Worm (Caenorhabditis elegans) whole organism, L1 larva: Measurements from ENCODE around the gene Y42H9AR.1.
A peak's percentile ranks its signal among the peaks of the same experiment; 100 is the strongest.

Experiments used
- C34B4.2 ChIP-seq: sonication (generic microtip); optimal IDR thresholded peaks from 2 replicates; lab custom pipeline; 2017; ENCODE audit warnings: mild to moderate bottlenecking, missing genetic modification characterization, missing compliant biosample characterization
- aly-2 ChIP-seq: fragments of 150-350 bp; optimal IDR thresholded peaks from 2 replicates; lab custom pipeline; 2014; ENCODE audit warnings: missing biosample characterization, missing genetic modification characterization
- blmp-1 ChIP-seq: fragments of 150-350 bp; optimal IDR thresholded peaks from 2 replicates; lab custom pipeline; 2014; ENCODE audit warnings: missing biosample characterization, missing genetic modification characterization
- ceh-90 ChIP-seq: sonication (generic microtip); optimal IDR thresholded peaks from 2 replicates; lab custom pipeline; 2016; ENCODE audit warnings: missing genetic modification characterization, missing compliant biosample characterization
- ces-1 ChIP-seq: fragments of 150-350 bp; optimal IDR thresholded peaks from 2 replicates; lab custom pipeline; 2014; ENCODE audit warnings: missing biosample characterization, missing genetic modification reagents, missing genetic modification characterization
- dsc-1 ChIP-seq: sonication (generic microtip); optimal IDR thresholded peaks from 2 replicates; lab custom pipeline; 2016; ENCODE audit warnings: mild to moderate bottlenecking, missing genetic modification characterization, missing compliant biosample characterization
- efl-1 ChIP-seq, 4 experiments: fragments of 150-350 bp; optimal IDR thresholded peaks in 3 of 4; peaks in 1 of 4; 1 replicate in 1 of 4; 2 replicates in 3 of 4; lab custom pipeline; 2014; ENCODE audit warnings: missing biosample characterization in 2 of 4, missing genetic modification characterization in 2 of 4, missing genetic modification reagents in 2 of 4
- egl-27 ChIP-seq, 2 experiments: fragments of 150-350 bp in 1 of 2; sonication (generic microtip); optimal IDR thresholded peaks; 3 replicates each; lab custom pipeline; 2017 to 2018; ENCODE audit warnings: missing biosample characterization in 2 of 2, missing genetic modification characterization in 2 of 2, missing genetic modification reagents in 2 of 2
- elt-2 ChIP-seq: sonication (generic microtip); optimal IDR thresholded peaks from 2 replicates; lab custom pipeline; 2016; ENCODE audit warnings: missing genetic modification characterization, mild to moderate bottlenecking, inconsistent platforms, missing compliant biosample characterization, missing genetic modification reagents
- elt-3 ChIP-seq, 6 experiments: fragments of 150-350 bp in 1 of 6; sonication (generic microtip); optimal IDR thresholded peaks; 2 replicates each; lab custom pipeline; 2017 to 2018; ENCODE audit warnings: missing biosample characterization in 6 of 6, missing genetic modification characterization in 6 of 6, inconsistent platforms in 1 of 6
- fkh-8 ChIP-seq: sonication (generic microtip); optimal IDR thresholded peaks from 2 replicates; lab custom pipeline; 2016; ENCODE audit warnings: mild to moderate bottlenecking, missing genetic modification characterization, missing compliant biosample characterization
- lin-14 ChIP-seq: fragments of 200-800 bp; sonication (Bioruptor generic); optimal IDR thresholded peaks from 2 replicates; lab custom pipeline; 2018; ENCODE audit warnings: mild to moderate bottlenecking, missing genetic modification characterization, moderate library complexity, missing compliant biosample characterization
- lin-35 ChIP-seq, 2 experiments: fragments of 150-350 bp; optimal IDR thresholded peaks; 2 replicates each; lab custom pipeline; 2014; ENCODE audit warnings: missing biosample characterization in 2 of 2, missing genetic modification characterization in 2 of 2, missing genetic modification reagents in 2 of 2
- lir-3 ChIP-seq: sonication (generic microtip); optimal IDR thresholded peaks from 2 replicates; lab custom pipeline; 2016; ENCODE audit warnings: mild to moderate bottlenecking, missing genetic modification characterization, moderate library complexity, missing compliant biosample characterization; ENCODE audit not compliant: poor library complexity
- mab-9 ChIP-seq: fragments of 200-800 bp; sonication (Bioruptor generic); IDR thresholded peaks from 2 replicates; pipeline ENCODE4 v1.3.6; 2022; ENCODE audit warnings: missing genetic modification reagents, missing genetic modification characterization, missing compliant biosample characterization
- mef-2 ChIP-seq: fragments of 150-350 bp; optimal IDR thresholded peaks from 2 replicates; lab custom pipeline; 2014; ENCODE audit warnings: missing biosample characterization, missing genetic modification characterization
- nhr-20 ChIP-seq: sonication (generic microtip); optimal IDR thresholded peaks from 2 replicates; lab custom pipeline; 2016; ENCODE audit warnings: mild to moderate bottlenecking, missing genetic modification characterization, missing compliant biosample characterization
- nhr-28 ChIP-seq: fragments of 150-350 bp; optimal IDR thresholded peaks from 2 replicates; lab custom pipeline; 2014; ENCODE audit warnings: missing biosample characterization, missing genetic modification characterization
- nhr-47 ChIP-seq: sonication (generic microtip); optimal IDR thresholded peaks from 2 replicates; lab custom pipeline; 2016; ENCODE audit warnings: mild to moderate bottlenecking, missing genetic modification characterization, moderate library complexity, missing compliant biosample characterization
- nhr-71 ChIP-seq: sonication (generic microtip); optimal IDR thresholded peaks from 2 replicates; lab custom pipeline; 2016; ENCODE audit warnings: mild to moderate bottlenecking, missing genetic modification characterization, moderate library complexity, missing compliant biosample characterization
- nhr-85 ChIP-seq: sonication (generic microtip); peaks from one replicate; lab custom pipeline; 2016; ENCODE audit warnings: missing genetic modification characterization, inconsistent platforms, missing compliant biosample characterization
- nhr-90 ChIP-seq: sonication (generic microtip); optimal IDR thresholded peaks from 2 replicates; lab custom pipeline; 2016; ENCODE audit warnings: mild to moderate bottlenecking, missing genetic modification characterization, missing compliant biosample characterization; ENCODE audit not compliant: poor library complexity
- pag-3 ChIP-seq: sonication (generic microtip); optimal IDR thresholded peaks from 2 replicates; lab custom pipeline; 2017; ENCODE audit warnings: missing genetic modification characterization, mild to moderate bottlenecking, missing compliant biosample characterization, antibody characterized with exemption, borderline replicate concordance; ENCODE audit not compliant: insufficient read depth
- pax-3 ChIP-seq: fragments of 200-800 bp; sonication (Bioruptor generic); optimal IDR thresholded peaks from 2 replicates; lab custom pipeline; 2018; ENCODE audit warnings: mild to moderate bottlenecking, missing genetic modification characterization, moderate library complexity, missing compliant biosample characterization
- pqm-1 ChIP-seq: sonication (generic microtip); optimal IDR thresholded peaks from 3 replicates; lab custom pipeline; 2017; ENCODE audit warnings: missing biosample characterization, missing genetic modification characterization
- snu-23 ChIP-seq: sonication (generic microtip); optimal IDR thresholded peaks from 2 replicates; lab custom pipeline; 2016; ENCODE audit warnings: missing genetic modification characterization, missing compliant biosample characterization
- sox-4 ChIP-seq: sonication (generic microtip); optimal IDR thresholded peaks from 2 replicates; lab custom pipeline; 2016; ENCODE audit warnings: missing genetic modification characterization, missing compliant biosample characterization
- sptf-1 ChIP-seq: fragments of 150-350 bp; optimal IDR thresholded peaks from 2 replicates; lab custom pipeline; 2014; ENCODE audit warnings: missing biosample characterization, missing genetic modification characterization
- tbx-2 ChIP-seq: sonication (generic microtip); optimal IDR thresholded peaks from 2 replicates; lab custom pipeline; 2016; ENCODE audit warnings: missing genetic modification characterization, missing compliant biosample characterization
- tlp-1 ChIP-seq: fragments of 150-350 bp; optimal IDR thresholded peaks from 2 replicates; lab custom pipeline; 2014; ENCODE audit warnings: missing biosample characterization, missing genetic modification characterization
- unc-62 ChIP-seq: fragments of 150-350 bp; optimal IDR thresholded peaks from 2 replicates; lab custom pipeline; 2014; ENCODE audit warnings: missing biosample characterization, missing genetic modification reagents, missing genetic modification characterization
- unc-98 ChIP-seq: fragments of 200-800 bp; sonication (Bioruptor generic); IDR thresholded peaks from 2 replicates; pipeline ENCODE4 v1.3.6; 2022; ENCODE audit warnings: missing genetic modification characterization, missing compliant biosample characterization
- ztf-11 ChIP-seq, 2 experiments: sonication (generic microtip); optimal IDR thresholded peaks; 2 replicates each; lab custom pipeline; 2016 to 2017; ENCODE audit warnings: missing genetic modification characterization in 2 of 2, missing biosample characterization in 1 of 2, missing compliant biosample characterization in 1 of 2

Y42H9AR.1 gene

DNA sequence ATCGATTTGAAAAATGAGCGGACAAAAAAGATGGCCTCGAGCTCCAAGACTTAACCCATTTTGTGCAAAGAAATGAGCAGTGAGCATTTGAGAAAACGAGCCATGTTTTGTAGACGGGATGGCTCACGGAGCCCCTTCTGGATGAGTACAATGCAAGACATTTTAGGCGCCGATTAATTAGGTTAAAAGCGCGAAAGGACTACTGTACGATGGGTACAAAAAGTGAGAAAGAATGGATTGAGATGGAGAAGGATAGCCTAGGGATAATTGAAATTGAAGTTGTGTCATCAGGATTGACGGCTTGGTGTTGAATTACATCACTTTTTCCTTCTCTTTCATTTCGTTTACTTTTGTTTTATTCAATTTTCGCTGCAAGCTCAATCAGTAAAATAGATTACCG is 32.4 kb upstream of the Y42H9AR.1 start:
- TF ChIP-seq lin-14 (GFP tag; lab: Kevin White, UChicago) (peak; percentile 32), nhr-28 (tag; lab: Kevin White, UChicago) (no peak), fkh-8 (tag; lab: Kevin White, UChicago) (no peak)

ce11 chrIV:8086552-8086951 is 26.6 kb upstream of the Y42H9AR.1 start, which contains the start of gene nsy-7:
nsy-7 (minus strand) TSS chrIV:8086652.
- no peak for TF ChIP-seq egl-27 (tag; optimal IDR thresholded peaks at IDR 0.05; lab: Kevin White, UChicago)
- no peak for TF ChIP-seq tlp-1 (tag; lab: Kevin White, UChicago)
- TF ChIP-seq ztf-11 (tag; optimal IDR thresholded peaks at IDR 0.05; lab: Kevin White, UChicago), result no peak
- no peak for TF ChIP-seq lin-14 (GFP tag; lab: Kevin White, UChicago)
- TF ChIP-seq C34B4.2 (tag; lab: Kevin White, UChicago), result no peak
- no peak for TF ChIP-seq snu-23
- no peak for TF ChIP-seq pqm-1 (tag; lab: Kevin White, UChicago)
- TF ChIP-seq lin-35 (GFP tag; optimal IDR thresholded peaks at IDR 0.05; lab: Kevin White, UChicago), result no peak
- no peak for TF ChIP-seq pax-3 (tag; lab: Kevin White, UChicago)
- TF ChIP-seq sptf-1 (tag; lab: Kevin White, UChicago), result no peak
- TF ChIP-seq dsc-1 (tag; lab: Kevin White, UChicago), result no peak
- no peak for TF ChIP-seq tbx-2 (tag; lab: Kevin White, UChicago)
- TF ChIP-seq pag-3, result no peak
- no peak for TF ChIP-seq nhr-90 (tag; lab: Kevin White, UChicago)
- TF ChIP-seq nhr-20 (tag; lab: Kevin White, UChicago), result no peak

- no peak for TF ChIP-seq snu-23
- peak; percentile 54 for TF ChIP-seq nhr-85 (tag; lab: Kevin White, UChicago)
- peak; percentile 15 for TF ChIP-seq lin-14 (GFP tag; lab: Kevin White, UChicago)
Measured at ce11 chrIV:8091539-8091938, 21.7 kb upstream of the Y42H9AR.1 start.

- TF ChIP-seq mab-9 (GFP tag; lab: Robert Waterston, UW), result no peak
- TF ChIP-seq blmp-1, result peak; percentile 60
Measured at ce11 chrIV:8096375-8096774, 16.8 kb upstream of the Y42H9AR.1 start.

DNA sequence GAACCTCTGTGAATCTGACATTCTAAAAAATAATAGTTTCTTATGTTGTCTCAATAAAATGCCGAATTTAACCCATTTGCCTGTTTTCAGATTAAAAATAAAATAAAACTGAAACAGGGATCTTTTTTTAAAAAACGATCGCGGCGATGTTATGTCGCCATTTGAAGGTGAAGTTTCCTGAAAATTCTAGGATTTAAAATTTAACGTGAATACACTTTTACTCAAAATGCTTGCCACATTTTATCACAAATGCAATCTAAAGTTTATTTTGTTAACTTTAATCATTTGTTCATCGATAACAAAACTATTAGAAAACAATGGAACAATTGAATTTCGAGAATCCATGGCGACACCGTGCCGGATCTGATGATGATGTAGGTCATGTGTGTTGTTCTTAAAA is 13.6 kb upstream of the Y42H9AR.1 start, which contains the start of gene Y42H9AR.2:
TSS of gene Y42H9AR.2 (plus strand) at position 301 of the 400 bp plus-strand sequence.
- no peak for TF ChIP-seq efl-1 (optimal IDR thresholded peaks at IDR 0.05; lab: Kevin White, UChicago)
- TF ChIP-seq efl-1 (GFP tag; optimal IDR thresholded peaks at IDR 0.05 in 1 of 2; lab: Kevin White, UChicago), result no peak
- no peak for TF ChIP-seq unc-62

DNA sequence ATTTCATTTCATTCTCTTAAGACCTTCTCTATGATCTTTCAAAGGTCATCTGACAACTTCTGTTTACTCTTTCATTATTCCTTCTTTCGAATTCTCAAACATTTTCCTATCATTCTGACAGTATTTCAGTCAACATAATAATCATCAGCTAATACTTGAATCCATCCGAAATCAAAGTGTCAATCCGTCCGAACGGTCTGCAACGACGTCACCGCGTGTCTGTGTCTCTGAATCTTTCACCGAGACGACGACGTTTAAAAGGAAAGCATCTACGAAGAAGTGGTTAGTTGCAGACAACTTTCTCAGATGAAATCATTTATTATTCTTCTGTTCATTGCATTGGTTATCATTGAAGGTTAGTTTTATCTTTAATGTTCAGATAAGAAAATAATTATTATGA is 11.0 kb upstream of the Y42H9AR.1 start, which contains the start of gene Y42H9AR.5:
TSS of gene Y42H9AR.5 (plus strand) at position 301 of the 400 bp plus-strand sequence.
- no peak for TF ChIP-seq mef-2 (tag; lab: Kevin White, UChicago)
- TF ChIP-seq nhr-47 (tag; lab: Kevin White, UChicago), result no peak
- TF ChIP-seq unc-98 (GFP tag; lab: Robert Waterston, UW), result no peak
- TF ChIP-seq lir-3 (tag; lab: Kevin White, UChicago), result no peak
- TF ChIP-seq ceh-90, result no peak

- TF ChIP-seq nhr-90 (tag; lab: Kevin White, UChicago) (peak; percentile 12), ces-1 (GFP tag; lab: Kevin White, UChicago) (no peak), blmp-1 (peak; percentile 34), nhr-20 (tag; lab: Kevin White, UChicago) (peak; percentile 86), aly-2 (tag; lab: Kevin White, UChicago) (no peak), nhr-71 (tag; lab: Kevin White, UChicago) (peak; percentile 43), nhr-85 (tag; lab: Kevin White, UChicago) (peak; percentile 86), elt-2 (no peak), snu-23 (peak; percentile 0), lin-14 (GFP tag; lab: Kevin White, UChicago) (peak; percentile 26), tbx-2 (tag; lab: Kevin White, UChicago) (peak; percentile 32), sox-4 (tag; lab: Kevin White, UChicago) (no peak), lin-35 (GFP tag; optimal IDR thresholded peaks at IDR 0.05; lab: Kevin White, UChicago) (peak in 1 of 2 experiments; percentile 21), elt-3 (tag; optimal IDR thresholded peaks at IDR 0.05; lab: Kevin White, UChicago) (peak in 5 of 6 experiments; percentile 16 to 83 (median 64))
Measured at ce11 chrIV:8103196-8103595, 10.0 kb upstream of the Y42H9AR.1 start.
